Fruit fly (Drosophila melanogaster): Measurements from ENCODE around the gene CG8006.
"Not testable (repeated sequence)": the region's sequence is repeated elsewhere in the genome, so short reads cannot be mapped to it uniquely, and the experiment has no call there.

The CG8006 gene

DNA sequence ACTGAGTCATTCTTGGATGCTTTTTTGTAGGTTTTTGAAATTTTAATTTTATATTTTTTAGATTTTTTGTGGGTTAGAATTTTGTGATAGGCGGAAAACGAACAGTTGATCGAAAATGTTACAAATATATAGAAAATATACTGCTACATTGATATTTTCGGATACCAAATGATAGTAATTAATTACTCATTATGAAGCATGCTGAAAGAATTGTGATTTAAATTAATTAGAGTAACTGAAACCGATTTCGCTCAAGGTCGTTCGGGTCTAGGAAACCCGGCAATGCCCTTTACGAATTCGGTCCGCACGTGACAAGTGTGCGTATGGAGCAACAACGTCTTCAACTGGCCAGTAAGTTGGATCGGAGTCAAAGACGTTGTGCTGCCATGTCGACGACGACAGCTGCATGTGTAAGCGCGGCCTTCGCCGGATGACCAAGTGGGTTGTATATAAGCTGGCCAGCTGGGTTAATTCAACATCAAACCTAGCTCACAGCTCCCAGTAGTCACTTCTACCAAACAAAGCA lies 9.3 kb upstream of the CG8006 start, which contains the start of the genes CG7366 and CG13679:
CG7366 (minus strand) TSS at position 101 of the 526 bp plus-strand sequence.
CG13679 (plus strand) TSS at position 476 of the 526 bp plus-strand sequence.
- TF ChIP-seq Hr96 (GFP tag; optimal IDR thresholded peaks at IDR 0.05) (no peak), CG7045 (GFP tag; optimal IDR thresholded peaks at IDR 0.05) (no peak), Crg-1 (GFP tag; optimal IDR thresholded peaks at IDR 0.05) (no peak), CG33017 (tag; optimal IDR thresholded peaks at IDR 0.05) (no peak), kay (GFP tag; ENCODE audit: borderline replicate concordance) (no peak), cnc (optimal IDR thresholded peaks at IDR 0.05) (no peak), pad (GFP tag; optimal IDR thresholded peaks at IDR 0.05) (no peak), CG11617 (GFP tag; optimal IDR thresholded peaks at IDR 0.05) (no peak), cic (GFP tag; optimal IDR thresholded peaks at IDR 0.05) (no peak), bab1 (GFP tag; optimal IDR thresholded peaks at IDR 0.05) (no peak), CG5204 (GFP tag; optimal IDR thresholded peaks at IDR 0.05) (no peak), CG12768 (GFP tag; optimal IDR thresholded peaks at IDR 0.05) (no peak), CG7101 (tag; optimal IDR thresholded peaks at IDR 0.05) (no peak), Mnt (GFP tag; optimal IDR thresholded peaks at IDR 0.05) (no peak), tj (GFP tag; optimal IDR thresholded peaks at IDR 0.05) (no peak), Clk (GFP tag; optimal IDR thresholded peaks at IDR 0.05) (no peak), toe (GFP tag; optimal IDR thresholded peaks at IDR 0.05) (no peak), ovo (GFP tag; optimal IDR thresholded peaks at IDR 0.05) (no peak), CG1620 (GFP tag; optimal IDR thresholded peaks at IDR 0.05) (no peak)

DNA sequence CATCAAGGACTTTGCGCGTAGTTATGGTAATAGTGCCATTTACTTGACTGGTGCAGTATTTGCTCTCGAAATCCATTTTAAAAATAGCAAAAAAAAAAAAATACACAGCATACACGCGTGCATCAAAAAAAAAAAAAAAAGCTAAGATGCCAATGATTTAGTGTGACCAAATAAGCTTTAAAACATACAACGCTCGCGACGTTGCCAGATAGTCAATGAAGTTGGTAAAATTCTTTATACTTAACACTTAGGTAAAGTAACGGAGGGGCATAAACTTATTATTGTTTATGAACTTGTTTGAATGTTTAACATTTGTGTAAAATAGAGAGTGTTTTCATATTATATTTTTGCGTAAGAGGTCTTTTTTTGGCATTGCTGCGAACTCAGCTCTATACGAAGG lies 1.1 kb upstream of the CG8006 start, which contains the start of gene tut:
tut (minus strand) TSS at position 148 of the 400 bp plus-strand sequence.
- TF ChIP-seq CG1620 (GFP tag; optimal IDR thresholded peaks at IDR 0.05) (no peak), CG33017 (tag; optimal IDR thresholded peaks at IDR 0.05) (no peak), bab1 (GFP tag; optimal IDR thresholded peaks at IDR 0.05) (no peak), toe (GFP tag; optimal IDR thresholded peaks at IDR 0.05) (no peak), Clk (GFP tag; optimal IDR thresholded peaks at IDR 0.05) (no peak), tj (GFP tag; optimal IDR thresholded peaks at IDR 0.05) (no peak), kay (GFP tag; ENCODE audit: borderline replicate concordance) (no peak), cic (GFP tag; optimal IDR thresholded peaks at IDR 0.05) (no peak), CG5204 (GFP tag; optimal IDR thresholded peaks at IDR 0.05) (no peak), Crg-1 (GFP tag; optimal IDR thresholded peaks at IDR 0.05) (no peak)

DNA sequence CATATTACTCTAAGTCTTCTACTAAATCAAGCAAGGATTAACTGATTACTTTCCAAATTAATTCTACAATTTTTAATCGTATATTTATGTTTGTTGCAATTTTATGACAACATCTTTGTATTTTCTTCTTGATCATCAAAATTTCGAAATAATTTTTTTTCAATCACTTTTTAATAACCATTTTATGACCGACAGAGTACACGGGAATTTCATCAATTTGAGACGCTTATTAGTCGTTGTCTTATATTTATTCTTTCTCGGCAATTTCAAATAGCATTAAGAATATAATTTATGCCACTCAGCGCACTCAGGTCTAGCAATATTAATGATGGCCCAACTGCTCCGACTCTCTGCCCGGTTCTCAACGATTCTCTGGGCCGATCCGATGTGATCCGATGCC lies 3.3 kb downstream of the CG8006 start, which contains the start of gene CG8012:
CG8012 (plus strand) TSS at position 301 of the 400 bp plus-strand sequence.
- TF ChIP-seq bab1 (GFP tag; optimal IDR thresholded peaks at IDR 0.05): no peak

DNA sequence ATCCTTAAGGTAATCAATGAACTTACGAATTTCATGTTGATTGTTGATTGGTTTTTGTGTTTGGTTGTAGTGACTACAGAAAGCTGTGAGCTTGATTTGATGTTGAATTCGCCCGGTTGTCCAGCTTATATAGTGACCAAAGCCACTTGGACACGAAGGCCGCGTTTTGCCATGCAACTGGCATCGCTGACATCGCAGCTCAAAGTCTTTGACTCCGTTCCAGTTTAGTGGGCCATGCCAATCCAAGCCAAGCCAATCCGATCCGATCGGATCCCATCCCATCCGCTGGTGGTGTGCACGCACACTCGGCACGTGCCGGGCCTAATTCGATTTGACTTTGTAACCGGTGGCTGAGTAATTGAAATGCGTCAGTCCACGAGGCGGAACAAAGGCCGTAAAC lies 7.2 kb downstream of the CG8006 start, which contains the start of gene CG13674:
CG13674 (minus strand) TSS at position 101 of the 400 bp plus-strand sequence.
- TF ChIP-seq CG7045 (GFP tag; optimal IDR thresholded peaks at IDR 0.05) (no peak), CG14711 (tag; optimal IDR thresholded peaks at IDR 0.05) (no peak), Clk (GFP tag; optimal IDR thresholded peaks at IDR 0.05) (no peak), cnc (optimal IDR thresholded peaks at IDR 0.05) (no peak), CG33017 (tag; optimal IDR thresholded peaks at IDR 0.05) (no peak), Mnt (GFP tag; optimal IDR thresholded peaks at IDR 0.05) (no peak), Hr96 (GFP tag; optimal IDR thresholded peaks at IDR 0.05) (no peak), kay (GFP tag; ENCODE audit: borderline replicate concordance) (no peak), tj (GFP tag; optimal IDR thresholded peaks at IDR 0.05) (no peak), CG5204 (GFP tag; optimal IDR thresholded peaks at IDR 0.05) (no peak), cic (GFP tag; optimal IDR thresholded peaks at IDR 0.05) (no peak), ovo (GFP tag; optimal IDR thresholded peaks at IDR 0.05) (no peak), bab1 (GFP tag; optimal IDR thresholded peaks at IDR 0.05) (no peak)

DNA sequence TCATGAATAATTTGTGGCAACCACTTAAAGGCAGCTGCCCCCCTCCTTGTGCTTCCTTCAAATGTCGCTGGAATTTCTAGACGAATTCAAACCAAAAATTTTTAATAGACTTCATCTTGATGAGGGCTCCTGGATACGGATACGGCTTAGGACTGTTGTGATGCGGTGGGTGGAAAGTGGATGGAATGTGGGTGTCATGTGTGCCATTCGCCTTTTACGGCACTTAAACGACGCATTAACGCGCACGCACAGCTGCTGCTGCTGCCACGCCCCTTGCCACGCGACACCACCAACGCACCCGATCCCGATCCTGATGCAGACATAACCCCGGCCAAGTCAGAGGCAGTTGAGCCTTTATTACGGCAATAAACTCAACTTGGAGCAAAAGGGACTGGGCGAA lies 8.0 kb downstream of the CG8006 start:
- TF ChIP-seq cnc (optimal IDR thresholded peaks at IDR 0.05) (no peak), CG14711 (tag; optimal IDR thresholded peaks at IDR 0.05) (no peak), CG33017 (tag; optimal IDR thresholded peaks at IDR 0.05) (no peak), pad (GFP tag; optimal IDR thresholded peaks at IDR 0.05) (no peak), kay (GFP tag; ENCODE audit: borderline replicate concordance) (no peak)

DNA sequence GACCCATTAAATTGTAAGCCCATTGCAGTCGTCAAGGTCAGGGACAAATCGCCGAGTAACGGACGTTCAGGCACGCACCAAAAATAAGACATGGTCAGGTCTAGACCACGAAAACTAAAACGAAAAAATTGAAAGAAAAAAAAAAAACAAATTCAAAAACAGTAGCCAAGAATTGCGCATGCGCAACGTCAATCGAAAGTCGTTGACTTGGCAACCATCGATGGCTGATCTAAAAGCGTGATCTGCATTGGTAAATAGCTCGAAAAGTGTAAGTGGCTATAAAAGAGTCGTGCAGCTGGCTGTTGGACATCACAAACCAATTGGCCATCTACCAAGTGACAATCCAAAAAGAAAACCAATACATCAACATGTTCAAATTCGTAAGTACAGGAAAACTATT lies 10.1 kb downstream of the CG8006 start, which contains the start of gene CG13678:
CG13678 (plus strand) TSS at position 307 of the 400 bp plus-strand sequence.
- no peak for TF ChIP-seq ovo (GFP tag; optimal IDR thresholded peaks at IDR 0.05)
- peak; percentile 5 for TF ChIP-seq kay (GFP tag; ENCODE audit: borderline replicate concordance)

DNA sequence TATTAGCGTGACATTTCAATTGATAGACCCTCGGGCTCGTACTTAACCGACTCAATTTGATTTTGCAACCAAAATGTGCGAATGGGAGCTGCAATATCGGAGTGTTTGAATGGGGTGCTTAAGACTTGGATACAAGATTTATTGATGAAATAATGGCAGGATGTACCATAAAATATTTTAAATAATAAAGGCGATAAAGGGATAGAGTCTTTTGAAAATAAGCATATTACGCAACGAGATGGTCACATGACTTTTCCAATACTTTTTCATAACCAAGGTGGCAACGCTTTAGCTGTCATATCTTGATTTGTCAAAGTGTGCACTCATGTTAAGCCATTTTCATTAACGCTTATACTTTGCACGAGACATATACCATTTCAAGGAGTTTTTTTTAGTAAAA lies 17.2 kb downstream of the CG8006 start, which contains the start of gene eIF4E3:
eIF4E3 (plus strand) TSS at position 301 of the 400 bp plus-strand sequence.
- TF ChIP-seq ovo (GFP tag; optimal IDR thresholded peaks at IDR 0.05): no peak
- TF ChIP-seq CG1620 (GFP tag; optimal IDR thresholded peaks at IDR 0.05): no peak

DNA sequence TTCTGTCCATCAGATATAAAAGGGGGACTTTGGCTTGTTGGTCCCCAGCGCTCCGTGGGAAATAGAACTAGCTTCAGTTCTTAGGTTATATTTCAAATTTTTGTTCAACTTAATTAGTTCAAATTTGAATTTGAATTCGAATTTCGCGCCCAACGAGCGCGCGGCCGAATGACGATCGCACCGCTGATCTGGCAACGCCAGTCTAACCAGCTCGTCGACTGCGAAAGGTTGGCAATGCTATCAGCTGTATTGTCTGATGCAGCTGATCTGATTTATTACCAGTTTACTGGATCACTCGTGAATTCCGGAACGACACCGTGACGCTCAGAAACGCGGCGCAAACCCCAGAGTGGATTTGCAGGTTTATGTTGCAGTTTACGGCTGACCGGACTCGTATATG lies 26.7 kb downstream of the CG8006 start, which contains the start of gene Dscam4:
Dscam4 (plus strand) TSS at position 301 of the 400 bp plus-strand sequence.
- TF ChIP-seq Clk, Hr96, Mnt (GFP tag; optimal IDR thresholded peaks at IDR 0.05): not testable (repeated sequence)

All from whole organism, adult.